Worm (Caenorhabditis elegans) whole organism, mixed stage, embryonic: ENCODE measurements around the gene spig-3.

Experiments used
- snpc-4 ChIP-seq: fragments of 150-350 bp; optimal IDR thresholded peaks from 2 replicates; lab custom pipeline; 2014; ENCODE audit warnings: missing biosample characterization, missing genetic modification characterization
- unc-120 ChIP-seq: sonication (generic microtip); optimal IDR thresholded peaks from 2 replicates; lab custom pipeline; 2017; ENCODE audit warnings: missing genetic modification characterization, missing compliant biosample characterization; ENCODE audit not compliant: poor library complexity, severe bottlenecking
- unc-62 ChIP-seq: fragments of 150-350 bp; optimal IDR thresholded peaks from 2 replicates; lab custom pipeline; 2014; ENCODE audit warnings: missing biosample characterization, missing genetic modification reagents, missing genetic modification characterization

DNA sequence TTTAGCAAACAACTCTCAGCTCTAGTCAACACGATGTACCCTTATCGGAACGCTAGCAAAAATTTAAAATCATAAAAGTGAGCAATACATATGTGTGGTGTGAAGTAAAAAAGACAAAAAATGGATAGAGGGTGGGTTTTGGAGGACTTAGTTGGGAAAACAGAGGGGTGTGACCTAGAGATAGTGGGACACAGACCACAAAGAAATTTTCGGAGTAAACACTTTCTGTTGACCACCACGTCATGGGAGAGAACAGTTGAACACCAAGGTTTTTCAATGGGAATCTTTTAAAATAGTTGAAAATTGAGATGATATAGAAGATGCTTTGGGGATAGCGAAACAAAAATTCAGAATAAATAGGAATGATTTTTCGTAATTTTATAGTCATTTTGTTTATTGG, 17.7 kb upstream of the spig-3 start:
- TF ChIP-seq snpc-4 (tag; lab: Kevin White, UChicago) (no peak), unc-120 (tag; lab: Kevin White, UChicago) (no peak), unc-62 (GFP tag; lab: Kevin White, UChicago) (no peak)
